Worm (Caenorhabditis elegans): ENCODE measurements around the gene srv-28.

srv-28 gene

ce11 chrIV:6225143-6225542 lies 38.0 kb downstream of the srv-28 start, which contains the start of gene C49A9.2:
Gene C49A9.2 (plus strand): TSS chrIV:6225443.
- TF ChIP-seq K09A11.1 (tag; optimal IDR thresholded peaks at IDR 0.05; ENCODE audit: insufficient read depth), result no peak
- no peak for TF ChIP-seq Y22D7AL.16 (tag; optimal IDR thresholded peaks at IDR 0.05)
- no peak for TF ChIP-seq ref-2 (tag; optimal IDR thresholded peaks at IDR 0.05)
- TF ChIP-seq gmeb-2 (tag; optimal IDR thresholded peaks at IDR 0.05), result no peak
- no peak for TF ChIP-seq ztf-16 (tag; optimal IDR thresholded peaks at IDR 0.05)
- TF ChIP-seq nhr-232 (tag; optimal IDR thresholded peaks at IDR 0.05), result no peak
- TF ChIP-seq lin-11 (tag; optimal IDR thresholded peaks at IDR 0.05), result no peak
- no peak for TF ChIP-seq nhr-11 (tag; optimal IDR thresholded peaks at IDR 0.05)
- TF ChIP-seq T23F11.4 (GFP tag; optimal IDR thresholded peaks at IDR 0.05), result no peak
- no peak for TF ChIP-seq ceh-14 (tag; optimal IDR thresholded peaks at IDR 0.05)
- no peak for TF ChIP-seq ttx-3 (tag; optimal IDR thresholded peaks at IDR 0.05)
- no peak for TF ChIP-seq pag-3 (tag; optimal IDR thresholded peaks at IDR 0.05; ENCODE audit: borderline replicate concordance)
- no peak for TF ChIP-seq mec-3 (tag; optimal IDR thresholded peaks at IDR 0.05; ENCODE audit: borderline replicate concordance)
- TF ChIP-seq ceh-19 (GFP tag; optimal IDR thresholded peaks at IDR 0.05), result no peak

- TF ChIP-seq ceh-22 (tag; optimal IDR thresholded peaks at IDR 0.05) (no peak), pha-4 (tag; optimal IDR thresholded peaks at IDR 0.05) (no peak), hlh-15 (tag; optimal IDR thresholded peaks at IDR 0.05) (no peak), ahr-1 (tag; optimal IDR thresholded peaks at IDR 0.05) (no peak), hlh-13 (GFP tag; optimal IDR thresholded peaks at IDR 0.05) (no peak), C38D4.7 (GFP tag; optimal IDR thresholded peaks at IDR 0.05) (no peak), fax-1 (tag; optimal IDR thresholded peaks at IDR 0.05) (no peak)
Observed at ce11 chrIV:6221878-6222277, 41.3 kb downstream of the srv-28 start, which contains the start of gene C49A9.3. Gene C49A9.3 (plus strand): TSS chrIV:6222089.

ce11 chrIV:6219429-6219828 lies 43.7 kb downstream of the srv-28 start, which contains the start of gene C49A9.4:
Gene C49A9.4 (plus strand): TSS chrIV:6219693.
- TF ChIP-seq hlh-6 (tag; optimal IDR thresholded peaks at IDR 0.05), result no peak

DNA sequence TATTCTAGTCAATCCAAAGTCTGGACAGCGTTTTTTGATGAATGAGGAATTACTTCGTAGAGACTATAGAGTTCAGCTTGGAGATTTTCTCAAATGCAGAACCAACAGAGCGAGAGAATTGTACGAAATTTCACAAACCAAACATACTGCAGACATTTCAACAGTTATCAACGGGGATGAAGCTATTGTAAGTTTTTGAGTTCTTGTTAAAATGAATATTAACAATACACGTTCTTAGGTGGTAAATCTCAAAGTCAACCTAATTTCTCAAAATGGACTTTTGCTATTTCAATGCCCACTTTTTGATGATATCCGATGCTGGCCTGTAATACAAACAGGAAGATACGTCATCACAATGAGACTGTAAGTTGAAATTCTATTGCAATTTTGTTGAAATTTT lies 45.6 kb downstream of the srv-28 start:
- TF ChIP-seq sdc-2 (tag; optimal IDR thresholded peaks at IDR 0.05), result no peak
- TF ChIP-seq F13H6.1 (tag; optimal IDR thresholded peaks at IDR 0.05), result no peak
- no peak for TF ChIP-seq pha-2 (tag; optimal IDR thresholded peaks at IDR 0.05)
- TF ChIP-seq ref-2 (tag; optimal IDR thresholded peaks at IDR 0.05), result no peak
- TF ChIP-seq K02D7.2 (tag; optimal IDR thresholded peaks at IDR 0.05), result no peak
- TF ChIP-seq unc-55 (GFP tag; optimal IDR thresholded peaks at IDR 0.05), result no peak
- no peak for TF ChIP-seq che-1 (tag; optimal IDR thresholded peaks at IDR 0.05)
- no peak for TF ChIP-seq ceh-34 (tag; optimal IDR thresholded peaks at IDR 0.05)
- no peak for TF ChIP-seq ceh-22 (tag; optimal IDR thresholded peaks at IDR 0.05)
- no peak for TF ChIP-seq ceh-14 (tag; optimal IDR thresholded peaks at IDR 0.05)
- no peak for TF ChIP-seq zip-5 (tag; optimal IDR thresholded peaks at IDR 0.05)
- no peak for TF ChIP-seq eyg-1 (tag; optimal IDR thresholded peaks at IDR 0.05)
- no peak for TF ChIP-seq pat-9 (tag; optimal IDR thresholded peaks at IDR 0.05)
- no peak for TF ChIP-seq ceh-45 (GFP tag; IDR thresholded peaks at IDR 0.05)
- no peak for TF ChIP-seq ceh-30 (tag; optimal IDR thresholded peaks at IDR 0.05)
- TF ChIP-seq pha-4 (tag; optimal IDR thresholded peaks at IDR 0.05), result no peak

- TF ChIP-seq npax-4 (tag; optimal IDR thresholded peaks at IDR 0.05), result no peak
- TF ChIP-seq eyg-1 (tag; optimal IDR thresholded peaks at IDR 0.05), result no peak
- TF ChIP-seq mec-3 (tag; optimal IDR thresholded peaks at IDR 0.05; ENCODE audit: borderline replicate concordance), result no peak
- TF ChIP-seq hlh-6 (tag; optimal IDR thresholded peaks at IDR 0.05), result no peak
- no peak for TF ChIP-seq hlh-8 (tag; optimal IDR thresholded peaks at IDR 0.05)
- no peak for TF ChIP-seq unc-3 (GFP tag; conservative IDR thresholded peaks at IDR 0.05)
- no peak for TF ChIP-seq unc-3 (tag; optimal IDR thresholded peaks at IDR 0.05)
- TF ChIP-seq ceh-24 (tag; optimal IDR thresholded peaks at IDR 0.05), result no peak
- TF ChIP-seq ceh-34 (tag; optimal IDR thresholded peaks at IDR 0.05), result no peak
- no peak for TF ChIP-seq fkh-10 (GFP tag; optimal IDR thresholded peaks at IDR 0.05)
Observed at ce11 chrIV:6217066-6217465, 46.1 kb downstream of the srv-28 start, which contains the start of gene C49A9.9. Gene C49A9.9 (plus strand): TSS chrIV:6217372.
